Worm (Caenorhabditis elegans) whole organism, early embryonic: ENCODE data around the gene K10B2.4.

ENCODE experiments used
- B0310.2 ChIP-seq: sonication (generic microtip); optimal IDR thresholded peaks from 2 replicates; lab custom pipeline; 2016; ENCODE audit warnings: mild to moderate bottlenecking, missing genetic modification characterization, missing compliant biosample characterization
- F13C5.2 ChIP-seq: sonication (generic microtip); optimal IDR thresholded peaks from 2 replicates; lab custom pipeline; 2017; ENCODE audit warnings: mild to moderate bottlenecking, missing genetic modification characterization, inconsistent platforms, missing compliant biosample characterization
- aly-1 ChIP-seq: sonication (generic microtip); optimal IDR thresholded peaks from 2 replicates; lab custom pipeline; 2016; ENCODE audit warnings: missing genetic modification characterization, missing compliant biosample characterization
- ama-1 ChIP-seq: fragments of 150-350 bp; optimal IDR thresholded peaks from 2 replicates; lab custom pipeline; 2014
- ceh-36 ChIP-seq: sonication (generic microtip); optimal IDR thresholded peaks from 2 replicates; lab custom pipeline; 2016; ENCODE audit warnings: missing genetic modification characterization, inconsistent platforms, missing compliant biosample characterization
- flt-1 ChIP-seq: fragments of 200-800 bp; sonication (Bioruptor generic); IDR thresholded peaks from 2 replicates; pipeline ENCODE4 v1.3.6; 2022; ENCODE audit warnings: missing genetic modification characterization, missing compliant biosample characterization
- hmg-4 ChIP-seq: fragments of 200-800 bp; sonication (Bioruptor generic); optimal IDR thresholded peaks from 2 replicates; lab custom pipeline; 2018; ENCODE audit warnings: mild to moderate bottlenecking, missing genetic modification characterization, missing compliant biosample characterization
- hnd-1 ChIP-seq: sonication (generic microtip); optimal IDR thresholded peaks from 2 replicates; lab custom pipeline; 2016; ENCODE audit warnings: missing genetic modification characterization, missing compliant biosample characterization
- pes-1 ChIP-seq: fragments of 200-800 bp; sonication (Bioruptor generic); IDR thresholded peaks from 2 replicates; pipeline ENCODE4 v1.3.6; 2022; ENCODE audit warnings: missing genetic modification reagents, missing genetic modification characterization, missing compliant biosample characterization
- scrt-1 ChIP-seq: fragments of 200-800 bp; sonication (Bioruptor generic); IDR thresholded peaks from 2 replicates; pipeline ENCODE4 v1.3.6; 2022; ENCODE audit warnings: missing genetic modification characterization, missing compliant biosample characterization
- sea-1 ChIP-seq: fragments of 200-800 bp; sonication (Bioruptor generic); conservative IDR thresholded peaks from 2 replicates; pipeline ENCODE4 v1.3.6; 2022; ENCODE audit warnings: missing genetic modification characterization, missing compliant biosample characterization
- tbx-11 ChIP-seq: fragments of 200-800 bp; sonication (Bioruptor generic); IDR thresholded peaks from 2 replicates; pipeline ENCODE4 v1.3.6; 2022; ENCODE audit warnings: missing genetic modification characterization, missing compliant biosample characterization
- tbx-37 ChIP-seq: fragments of 200-800 bp; sonication (Bioruptor generic); conservative IDR thresholded peaks from 2 replicates; pipeline ENCODE4 v1.3.6; 2022; ENCODE audit warnings: missing genetic modification reagents, missing genetic modification characterization, missing compliant biosample characterization
- tra-4 ChIP-seq: sonication (generic microtip); optimal IDR thresholded peaks from 2 replicates; lab custom pipeline; 2017; ENCODE audit warnings: missing genetic modification characterization, missing compliant biosample characterization

ce11 chrII:6394037-6394436 is 33.3 kb upstream of the K10B2.4 start:
- TF ChIP-seq tbx-37 (GFP tag; lab: Robert Waterston, UW) (no peak), F13C5.2 (tag; lab: Kevin White, UChicago) (no peak), tra-4 (tag; lab: Kevin White, UChicago) (no peak), ama-1 (no peak), ceh-36 (tag; lab: Kevin White, UChicago) (no peak), aly-1 (no peak), flt-1 (GFP tag; lab: Robert Waterston, UW) (no peak), hmg-4 (GFP tag; lab: Kevin White, UChicago) (no peak), pes-1 (GFP tag; lab: Robert Waterston, UW) (no peak), scrt-1 (GFP tag; lab: Robert Waterston, UW) (no peak), tbx-11 (no peak), B0310.2 (tag; lab: Kevin White, UChicago) (no peak), hnd-1 (no peak), sea-1 (GFP tag; lab: Robert Waterston, UW) (no peak)
